Worm (Caenorhabditis elegans): ENCODE data around the gene prp-38.

prp-38 gene

ce11 chrV:10768892-10769291 lies 36.9 kb downstream of the prp-38 start:
- TF ChIP-seq sea-1 (GFP tag; conservative IDR thresholded peaks at IDR 0.05) (no peak), ama-1 (optimal IDR thresholded peaks at IDR 0.05) (no peak), tra-4 (tag; optimal IDR thresholded peaks at IDR 0.05) (no peak), aly-1 (tag; optimal IDR thresholded peaks at IDR 0.05) (no peak), ceh-36 (tag; optimal IDR thresholded peaks at IDR 0.05) (no peak), ets-7 (tag; optimal IDR thresholded peaks at IDR 0.05) (no peak), pes-1 (GFP tag; IDR thresholded peaks at IDR 0.05) (no peak), tbx-37 (GFP tag; conservative IDR thresholded peaks at IDR 0.05) (no peak), F13C5.2 (tag; optimal IDR thresholded peaks at IDR 0.05) (no peak)

ce11 chrV:10764066-10764465 lies 41.8 kb downstream of the prp-38 start, which contains the start of gene ocr-1:
Gene ocr-1 (plus strand): TSS chrV:10764366.
- TF ChIP-seq sea-1 (GFP tag; conservative IDR thresholded peaks at IDR 0.05): no peak
- TF ChIP-seq ets-7 (tag; optimal IDR thresholded peaks at IDR 0.05): no peak
- no peak for TF ChIP-seq ceh-36 (tag; optimal IDR thresholded peaks at IDR 0.05)
- TF ChIP-seq flt-1 (GFP tag; IDR thresholded peaks at IDR 0.05): no peak
- TF ChIP-seq tbx-11 (GFP tag; IDR thresholded peaks at IDR 0.05): no peak
- TF ChIP-seq B0310.2 (tag; optimal IDR thresholded peaks at IDR 0.05): no peak
- no peak for TF ChIP-seq tbx-37 (GFP tag; conservative IDR thresholded peaks at IDR 0.05)
- TF ChIP-seq F13C5.2 (tag; optimal IDR thresholded peaks at IDR 0.05): no peak
- TF ChIP-seq scrt-1 (GFP tag; IDR thresholded peaks at IDR 0.05): no peak
- TF ChIP-seq hmbx-1 (tag; optimal IDR thresholded peaks at IDR 0.05): no peak
- no peak for TF ChIP-seq hnd-1 (tag; optimal IDR thresholded peaks at IDR 0.05)
- no peak for TF ChIP-seq hmg-4 (GFP tag; optimal IDR thresholded peaks at IDR 0.05)
- no peak for TF ChIP-seq tra-4 (tag; optimal IDR thresholded peaks at IDR 0.05)

ce11 chrV:10762695-10763094 lies 43.1 kb downstream of the prp-38 start, which contains the start of gene sre-6:
Gene sre-6 (minus strand): TSS chrV:10762795.
- no peak for TF ChIP-seq hmg-4 (GFP tag; optimal IDR thresholded peaks at IDR 0.05)
- no peak for TF ChIP-seq pes-1 (GFP tag; IDR thresholded peaks at IDR 0.05)
- TF ChIP-seq tbx-37 (GFP tag; conservative IDR thresholded peaks at IDR 0.05): no peak
- no peak for TF ChIP-seq ama-1 (optimal IDR thresholded peaks at IDR 0.05)
- no peak for TF ChIP-seq hmbx-1 (tag; optimal IDR thresholded peaks at IDR 0.05)
- no peak for TF ChIP-seq tra-4 (tag; optimal IDR thresholded peaks at IDR 0.05)
- no peak for TF ChIP-seq B0310.2 (tag; optimal IDR thresholded peaks at IDR 0.05)
- no peak for TF ChIP-seq scrt-1 (GFP tag; IDR thresholded peaks at IDR 0.05)
- TF ChIP-seq sea-1 (GFP tag; conservative IDR thresholded peaks at IDR 0.05): no peak
- no peak for TF ChIP-seq aly-1 (tag; optimal IDR thresholded peaks at IDR 0.05)
- TF ChIP-seq flt-1 (GFP tag; IDR thresholded peaks at IDR 0.05): no peak
- no peak for TF ChIP-seq hnd-1 (tag; optimal IDR thresholded peaks at IDR 0.05)
- no peak for TF ChIP-seq ceh-36 (tag; optimal IDR thresholded peaks at IDR 0.05)
- no peak for TF ChIP-seq tbx-11 (GFP tag; IDR thresholded peaks at IDR 0.05)
- no peak for TF ChIP-seq F13C5.2 (tag; optimal IDR thresholded peaks at IDR 0.05)
- no peak for TF ChIP-seq ceh-13 (GFP tag; optimal IDR thresholded peaks at IDR 0.05)
- no peak for TF ChIP-seq ets-7 (tag; optimal IDR thresholded peaks at IDR 0.05)

ce11 chrV:10760839-10761238 lies 45.0 kb downstream of the prp-38 start:
- no peak for TF ChIP-seq ama-1 (optimal IDR thresholded peaks at IDR 0.05)
- TF ChIP-seq aly-1 (tag; optimal IDR thresholded peaks at IDR 0.05): no peak
- no peak for TF ChIP-seq ets-7 (tag; optimal IDR thresholded peaks at IDR 0.05)
- no peak for TF ChIP-seq B0310.2 (tag; optimal IDR thresholded peaks at IDR 0.05)
- TF ChIP-seq tbx-37 (GFP tag; conservative IDR thresholded peaks at IDR 0.05): no peak
- no peak for TF ChIP-seq tbx-11 (GFP tag; IDR thresholded peaks at IDR 0.05)

ce11 chrV:10758658-10759057 lies 47.2 kb downstream of the prp-38 start, which contains the start of gene F28H7.8:
Gene F28H7.8 (plus strand): TSS chrV:10758958.
- TF ChIP-seq ceh-13 (GFP tag; optimal IDR thresholded peaks at IDR 0.05) (no peak), ama-1 (optimal IDR thresholded peaks at IDR 0.05) (no peak), ceh-36 (tag; optimal IDR thresholded peaks at IDR 0.05) (no peak), sea-1 (GFP tag; conservative IDR thresholded peaks at IDR 0.05) (no peak), hmbx-1 (tag; optimal IDR thresholded peaks at IDR 0.05) (no peak), aly-1 (tag; optimal IDR thresholded peaks at IDR 0.05) (no peak), pes-1 (GFP tag; IDR thresholded peaks at IDR 0.05) (no peak), F13C5.2 (tag; optimal IDR thresholded peaks at IDR 0.05) (no peak)

ce11 chrV:10757128-10757527 lies 48.7 kb downstream of the prp-38 start:
- TF ChIP-seq sea-1 (GFP tag; conservative IDR thresholded peaks at IDR 0.05) (no peak), pes-1 (GFP tag; IDR thresholded peaks at IDR 0.05) (no peak), hnd-1 (tag; optimal IDR thresholded peaks at IDR 0.05) (no peak)

ce11 chrV:10756698-10757097 lies 49.1 kb downstream of the prp-38 start, which contains the start of gene irld-6:
Gene irld-6 (minus strand): TSS chrV:10756798.
- no peak for TF ChIP-seq scrt-1 (GFP tag; IDR thresholded peaks at IDR 0.05)
- no peak for TF ChIP-seq F13C5.2 (tag; optimal IDR thresholded peaks at IDR 0.05)
- no peak for TF ChIP-seq hnd-1 (tag; optimal IDR thresholded peaks at IDR 0.05)
- TF ChIP-seq tbx-37 (GFP tag; conservative IDR thresholded peaks at IDR 0.05): no peak
- no peak for TF ChIP-seq ceh-13 (GFP tag; optimal IDR thresholded peaks at IDR 0.05)
- TF ChIP-seq tra-4 (tag; optimal IDR thresholded peaks at IDR 0.05): no peak
- no peak for TF ChIP-seq hmg-4 (GFP tag; optimal IDR thresholded peaks at IDR 0.05)
- TF ChIP-seq hmbx-1 (tag; optimal IDR thresholded peaks at IDR 0.05): no peak
